Fruit fly (Drosophila melanogaster) whole organism, adult: ENCODE data around the gene Osi18.

Source experiments
- CG11617 ChIP-seq: fragments of 200-800 bp; sonication (Bioruptor generic); optimal IDR thresholded peaks from 2 replicates; lab custom pipeline; 2017; ENCODE audit warnings: mild to moderate bottlenecking, missing biosample characterization, missing genetic modification reagents, missing genetic modification characterization
- CG12768 ChIP-seq: fragments of 200-800 bp; sonication (Bioruptor generic); optimal IDR thresholded peaks from 2 replicates; lab custom pipeline; 2017; ENCODE audit warnings: missing biosample characterization, missing genetic modification characterization, mild to moderate bottlenecking, moderate library complexity, missing genetic modification reagents
- CG1620 ChIP-seq: fragments of 200-800 bp; sonication (Bioruptor generic); optimal IDR thresholded peaks from 2 replicates; lab custom pipeline; 2016; ENCODE audit warnings: missing biosample characterization, missing genetic modification characterization
- CG5204 ChIP-seq: fragments of 200-800 bp; sonication (Bioruptor generic); optimal IDR thresholded peaks from 2 replicates; lab custom pipeline; 2016; ENCODE audit warnings: missing biosample characterization, missing genetic modification characterization
- CG7045 ChIP-seq: fragments of 200-800 bp; sonication (Bioruptor generic); optimal IDR thresholded peaks from 2 replicates; lab custom pipeline; 2017; ENCODE audit warnings: missing biosample characterization, mild to moderate bottlenecking, missing genetic modification characterization
- CG7101 ChIP-seq: fragments of 200-800 bp; sonication (Bioruptor generic); optimal IDR thresholded peaks from 2 replicates; lab custom pipeline; 2018; ENCODE audit warnings: missing biosample characterization, mild to moderate bottlenecking, missing genetic modification characterization, moderate library complexity
- Hr96 ChIP-seq: fragments of 200-800 bp; sonication (Bioruptor generic); optimal IDR thresholded peaks from 2 replicates; lab custom pipeline; 2016; ENCODE audit warnings: missing biosample characterization, missing genetic modification characterization
- Mnt ChIP-seq: fragments of 200-800 bp; sonication (Bioruptor generic); optimal IDR thresholded peaks from 2 replicates; lab custom pipeline; 2016; ENCODE audit warnings: missing biosample characterization, mild to moderate bottlenecking, missing genetic modification characterization
- cic ChIP-seq: fragments of 200-800 bp; sonication (Bioruptor generic); optimal IDR thresholded peaks from 2 replicates; lab custom pipeline; 2017; ENCODE audit warnings: missing biosample characterization, mild to moderate bottlenecking, missing genetic modification characterization, moderate library complexity
- cnc ChIP-seq, 2 experiments: fragments of >200 bp; optimal IDR thresholded peaks; 2 replicates each; lab custom pipeline; 2017
- kay ChIP-seq: fragments of 200-800 bp; sonication (Bioruptor generic); peaks from one replicate; lab custom pipeline; 2016; ENCODE audit warnings: missing biosample characterization, missing genetic modification characterization, borderline replicate concordance
- pad ChIP-seq: fragments of 200-800 bp; sonication (Bioruptor generic); optimal IDR thresholded peaks from 3 replicates; lab custom pipeline; 2017; ENCODE audit warnings: missing biosample characterization, missing genetic modification characterization, mild to moderate bottlenecking, moderate library complexity, missing genetic modification reagents
- tj ChIP-seq: fragments of 200-800 bp; sonication (Bioruptor generic); optimal IDR thresholded peaks from 3 replicates; lab custom pipeline; 2017; ENCODE audit warnings: missing biosample characterization, mild to moderate bottlenecking, missing genetic modification characterization, moderate library complexity

- TF ChIP-seq cnc (optimal IDR thresholded peaks at IDR 0.05; lab: Kevin White, UChicago) (no peak), Hr96 (GFP tag; lab: Kevin White, UChicago) (no peak), cic (no peak), CG12768 (no peak), pad (GFP tag; lab: Kevin White, UChicago) (no peak), CG5204 (no peak), CG1620 (GFP tag; lab: Kevin White, UChicago) (no peak), CG11617 (GFP tag; lab: Kevin White, UChicago) (no peak), kay (GFP tag; lab: Kevin White, UChicago) (no peak), tj (GFP tag; lab: Kevin White, UChicago) (no peak), CG7101 (tag; lab: Kevin White, UChicago) (no peak), Mnt (GFP tag; lab: Kevin White, UChicago) (no peak), CG7045 (GFP tag; lab: Kevin White, UChicago) (no peak)
Observed at dm6 chr3R:6352436-6352835, 22.4 kb downstream of the Osi18 start.
